Worm (Caenorhabditis elegans): Measurements from ENCODE around the gene pals-17.

DNA sequence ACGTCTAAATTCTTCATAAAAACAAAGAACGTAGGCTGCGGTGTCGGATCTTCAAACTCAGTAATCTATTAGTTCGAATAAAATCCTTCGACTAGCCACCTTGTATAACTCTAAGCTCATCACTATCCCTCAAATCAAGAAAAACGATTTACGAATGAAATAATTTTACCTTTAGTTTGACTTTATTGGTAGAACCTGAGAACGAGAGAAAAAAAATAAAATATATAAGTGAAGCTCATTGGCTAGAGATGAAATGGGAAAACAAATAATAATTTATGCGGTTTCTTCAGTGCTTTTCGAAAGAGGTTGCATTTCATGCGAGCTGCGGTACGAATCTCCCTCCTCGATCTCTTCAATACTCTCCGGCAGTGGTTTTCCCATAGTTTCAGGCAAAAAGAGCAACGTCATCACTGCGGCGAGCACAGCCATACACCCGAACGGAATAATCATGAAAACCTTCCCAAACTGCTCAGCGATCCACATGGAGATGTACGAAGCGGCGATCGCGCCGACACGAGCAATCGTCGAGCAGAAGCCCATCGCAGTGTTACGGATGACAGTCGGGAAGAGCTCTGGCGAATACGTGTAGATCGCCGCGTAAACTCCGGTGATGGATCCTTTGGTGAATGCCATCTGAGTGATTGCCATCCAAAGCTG is 28.2 kb upstream of the pals-17 start:
- TF ChIP-seq nhr-76 (tag; optimal IDR thresholded peaks at IDR 0.05), result no peak
- TF ChIP-seq snpc-4 (tag; optimal IDR thresholded peaks at IDR 0.05), result no peak
- no peak for TF ChIP-seq nhr-237 (tag; optimal IDR thresholded peaks at IDR 0.05)
- no peak for TF ChIP-seq elt-1 (tag; optimal IDR thresholded peaks at IDR 0.05; ENCODE audit: borderline replicate concordance, insufficient read depth)
- TF ChIP-seq mep-1 (tag; optimal IDR thresholded peaks at IDR 0.05), result no peak
- TF ChIP-seq unc-62 (GFP tag; optimal IDR thresholded peaks at IDR 0.05), result no peak

Measured in whole organism, mixed stage, embryonic.